Fruit fly (Drosophila melanogaster) S2 (cell line): ENCODE results near the gene koko.

ENCODE experiments used
- CG8478 ChIP-seq: fragments of >200 bp; optimal IDR thresholded peaks from 2 replicates; lab custom pipeline; 2018
- CTCF ChIP-seq, 2 experiments: fragments of >200 bp; optimal IDR thresholded peaks; 2 replicates each; lab custom pipeline; 2018

- no peak for TF ChIP-seq CG8478 (lab: Kevin White, UChicago)
- no peak for TF ChIP-seq CTCF (optimal IDR thresholded peaks at IDR 0.05; lab: Kevin White, UChicago)
Measured at dm6 chr3R:18422446-18422845, 19.6 kb downstream of the koko start.
